Fruit fly (Drosophila melanogaster) whole organism, prepupa: Measurements from ENCODE around the gene CG9270.

Source experiments
- Blimp-1 ChIP-seq: fragments of 200-800 bp; sonication (Bioruptor generic); optimal IDR thresholded peaks from 3 replicates; lab custom pipeline; 2017; ENCODE audit warnings: missing biosample characterization, missing genetic modification characterization, mild to moderate bottlenecking, moderate library complexity, missing genetic modification reagents
- CG10631 ChIP-seq: fragments of 200-800 bp; sonication (Bioruptor generic); optimal IDR thresholded peaks from 2 replicates; lab custom pipeline; 2016; ENCODE audit warnings: missing biosample characterization, missing genetic modification characterization
- CG10669 ChIP-seq: fragments of 200-800 bp; sonication (Bioruptor generic); optimal IDR thresholded peaks from 3 replicates; lab custom pipeline; 2018; ENCODE audit warnings: missing biosample characterization, mild to moderate bottlenecking, missing genetic modification characterization, moderate library complexity
- CG11762 ChIP-seq: fragments of 200-800 bp; sonication (Bioruptor generic); optimal IDR thresholded peaks from 3 replicates; lab custom pipeline; 2016; ENCODE audit warnings: missing biosample characterization, missing genetic modification characterization; ENCODE audit not compliant: insufficient read depth
- CG11902 ChIP-seq: fragments of 200-800 bp; sonication (Bioruptor generic); optimal IDR thresholded peaks from 3 replicates; lab custom pipeline; 2016; ENCODE audit warnings: missing biosample characterization, missing genetic modification characterization
- CG15336 ChIP-seq: fragments of 200-800 bp; sonication (Bioruptor generic); IDR thresholded peaks from 2 replicates; pipeline ENCODE4 v1.3.6; 2022; ENCODE audit warnings: missing biosample characterization, missing genetic modification characterization
- CG1621 ChIP-seq: fragments of 200-800 bp; sonication (Bioruptor generic); optimal IDR thresholded peaks from 3 replicates; lab custom pipeline; 2018; ENCODE audit warnings: missing biosample characterization, mild to moderate bottlenecking, missing genetic modification characterization
- CG16779 ChIP-seq: fragments of 200-800 bp; sonication (Bioruptor generic); optimal IDR thresholded peaks from 3 replicates; lab custom pipeline; 2017; ENCODE audit warnings: missing biosample characterization, mild to moderate bottlenecking, missing genetic modification characterization
- CG3032 ChIP-seq: fragments of 200-800 bp; optimal IDR thresholded peaks from 2 replicates; lab custom pipeline; 2019; ENCODE audit warnings: missing biosample characterization, mild to moderate bottlenecking, missing genetic modification characterization, moderate library complexity
- CG31627 ChIP-seq: fragments of 200-800 bp; sonication (Bioruptor generic); optimal IDR thresholded peaks from 3 replicates; lab custom pipeline; 2016; ENCODE audit warnings: missing biosample characterization, missing genetic modification characterization
- CG32006 ChIP-seq: fragments of 200-800 bp; sonication (Bioruptor generic); optimal IDR thresholded peaks from 3 replicates; lab custom pipeline; 2017; ENCODE audit warnings: missing biosample characterization, mild to moderate bottlenecking, missing genetic modification characterization
- CG34406 ChIP-seq: fragments of 200-800 bp; sonication (Bioruptor generic); optimal IDR thresholded peaks from 3 replicates; lab custom pipeline; 2016; ENCODE audit warnings: missing biosample characterization, missing genetic modification characterization
- CG4318 ChIP-seq: fragments of 200-800 bp; sonication (Bioruptor generic); optimal IDR thresholded peaks from 3 replicates; lab custom pipeline; 2017; ENCODE audit warnings: missing biosample characterization, mild to moderate bottlenecking, missing genetic modification characterization
- CG6163 ChIP-seq: fragments of 200-800 bp; sonication (Bioruptor generic); IDR thresholded peaks from 3 replicates; pipeline ENCODE4 v1.3.6; 2022; ENCODE audit warnings: missing biosample characterization, missing genetic modification characterization
- CG6792 ChIP-seq: fragments of 200-800 bp; sonication (Bioruptor generic); optimal IDR thresholded peaks from 3 replicates; lab custom pipeline; 2016; ENCODE audit warnings: missing biosample characterization, missing genetic modification characterization
- CG6808 ChIP-seq: fragments of 200-800 bp; sonication (Bioruptor generic); optimal IDR thresholded peaks from 3 replicates; lab custom pipeline; 2017; ENCODE audit warnings: missing biosample characterization, missing genetic modification characterization, mild to moderate bottlenecking, moderate library complexity, missing genetic modification reagents
- CG8119 ChIP-seq: fragments of 200-800 bp; sonication (Bioruptor generic); IDR thresholded peaks from 3 replicates; pipeline ENCODE4 v1.3.6; 2022; ENCODE audit warnings: missing biosample characterization, missing genetic modification characterization
- CG8319 ChIP-seq: fragments of 200-800 bp; sonication (Bioruptor generic); optimal IDR thresholded peaks from 3 replicates; lab custom pipeline; 2016; ENCODE audit warnings: missing biosample characterization, missing genetic modification characterization
- Eip75B ChIP-seq: fragments of 200-800 bp; sonication (Bioruptor generic); optimal IDR thresholded peaks from 3 replicates; lab custom pipeline; 2016; ENCODE audit warnings: missing biosample characterization, missing genetic modification characterization
- Eip78C ChIP-seq: fragments of 200-800 bp; sonication (Bioruptor generic); peaks from one replicate; lab custom pipeline; 2016; ENCODE audit warnings: missing biosample characterization, missing genetic modification characterization
- Eip93F ChIP-seq: fragments of 200-800 bp; sonication (Bioruptor generic); optimal IDR thresholded peaks from 2 replicates; lab custom pipeline; 2016; ENCODE audit warnings: missing biosample characterization, mild to moderate bottlenecking, missing genetic modification characterization
- Ets21C ChIP-seq: fragments of 200-800 bp; sonication (Bioruptor generic); optimal IDR thresholded peaks from 3 replicates; lab custom pipeline; 2016; ENCODE audit warnings: missing biosample characterization, missing genetic modification characterization
- Ets96B ChIP-seq: fragments of 200-800 bp; optimal IDR thresholded peaks from 2 replicates; lab custom pipeline; 2019; ENCODE audit warnings: missing biosample characterization, mild to moderate bottlenecking, missing genetic modification characterization, moderate library complexity
- Gug ChIP-seq: fragments of 200-800 bp; sonication (Bioruptor generic); IDR thresholded peaks from 2 replicates; pipeline ENCODE4 v1.3.6; 2022; ENCODE audit warnings: missing biosample characterization, missing genetic modification characterization
- Hr38 ChIP-seq: sonication (Bioruptor generic); optimal IDR thresholded peaks from 2 replicates; lab custom pipeline; 2016; ENCODE audit warnings: missing biosample characterization, missing genetic modification characterization
- Hr39 ChIP-seq: fragments of 200-800 bp; sonication (Bioruptor generic); optimal IDR thresholded peaks from 2 replicates; lab custom pipeline; 2016; ENCODE audit warnings: missing biosample characterization, missing genetic modification characterization
- Hr4 ChIP-seq: fragments of 200-800 bp; sonication (Bioruptor generic); optimal IDR thresholded peaks from 3 replicates; lab custom pipeline; 2016; ENCODE audit warnings: missing biosample characterization, missing genetic modification characterization
- Lpt ChIP-seq: fragments of 200-800 bp; sonication (Bioruptor generic); optimal IDR thresholded peaks from 3 replicates; lab custom pipeline; 2016; ENCODE audit warnings: missing biosample characterization, missing genetic modification characterization
- Met ChIP-seq: fragments of 200-800 bp; sonication (Bioruptor generic); optimal IDR thresholded peaks from 3 replicates; lab custom pipeline; 2016; ENCODE audit warnings: missing biosample characterization, missing genetic modification characterization
- OdsH ChIP-seq: fragments of 200-800 bp; sonication (Bioruptor generic); optimal IDR thresholded peaks from 3 replicates; lab custom pipeline; 2016; ENCODE audit warnings: missing biosample characterization, missing genetic modification characterization
- Smox ChIP-seq: fragments of 200-800 bp; sonication (Bioruptor generic); optimal IDR thresholded peaks from 3 replicates; lab custom pipeline; 2016; ENCODE audit warnings: missing biosample characterization, missing genetic modification characterization
- Sox102F ChIP-seq: fragments of 200-800 bp; sonication (Bioruptor generic); optimal IDR thresholded peaks from 2 replicates; lab custom pipeline; 2016; ENCODE audit warnings: missing biosample characterization, mild to moderate bottlenecking, missing genetic modification characterization
- Sox14 ChIP-seq: fragments of 200-800 bp; sonication (Bioruptor generic); optimal IDR thresholded peaks from 3 replicates; lab custom pipeline; 2016; ENCODE audit warnings: missing biosample characterization, missing genetic modification characterization
- Sox15 ChIP-seq: fragments of 200-800 bp; sonication (Bioruptor generic); optimal IDR thresholded peaks from 3 replicates; lab custom pipeline; 2016; ENCODE audit warnings: missing biosample characterization, missing genetic modification characterization
- achi ChIP-seq: fragments of 200-800 bp; sonication (Bioruptor generic); optimal IDR thresholded peaks from 3 replicates; lab custom pipeline; 2016; ENCODE audit warnings: missing biosample characterization, missing genetic modification characterization
- cyc ChIP-seq: fragments of 200-800 bp; sonication (Bioruptor generic); optimal IDR thresholded peaks from 3 replicates; lab custom pipeline; 2016; ENCODE audit warnings: missing biosample characterization, missing genetic modification characterization
- dac ChIP-seq: fragments of 200-800 bp; sonication (Bioruptor generic); optimal IDR thresholded peaks from 2 replicates; lab custom pipeline; 2017; ENCODE audit warnings: missing biosample characterization, mild to moderate bottlenecking, missing genetic modification characterization
- dsx ChIP-seq: fragments of 200-800 bp; optimal IDR thresholded peaks from 3 replicates; lab custom pipeline; 2019; ENCODE audit warnings: missing biosample characterization, mild to moderate bottlenecking, missing genetic modification characterization, moderate library complexity; ENCODE audit not compliant: poor library complexity, severe bottlenecking
- eg ChIP-seq: fragments of 200-800 bp; sonication (Bioruptor generic); IDR thresholded peaks from 3 replicates; pipeline ENCODE4 v1.3.6; 2022; ENCODE audit warnings: missing biosample characterization, missing genetic modification characterization
- esn ChIP-seq: fragments of 200-800 bp; sonication (Bioruptor generic); optimal IDR thresholded peaks from 2 replicates; lab custom pipeline; 2016; ENCODE audit warnings: missing biosample characterization, mild to moderate bottlenecking, missing genetic modification characterization, moderate library complexity
- fd59A ChIP-seq: fragments of 200-800 bp; sonication (Bioruptor generic); optimal IDR thresholded peaks from 2 replicates; lab custom pipeline; 2017; ENCODE audit warnings: missing biosample characterization, mild to moderate bottlenecking, missing genetic modification characterization, missing genetic modification reagents
- fkh ChIP-seq: fragments of 200-800 bp; sonication (Bioruptor generic); optimal IDR thresholded peaks from 3 replicates; lab custom pipeline; 2017; ENCODE audit warnings: missing biosample characterization, mild to moderate bottlenecking, missing genetic modification characterization, moderate library complexity
- lz ChIP-seq: fragments of 200-800 bp; sonication (Bioruptor generic); optimal IDR thresholded peaks from 3 replicates; lab custom pipeline; 2016; ENCODE audit warnings: missing biosample characterization, missing genetic modification characterization
- net ChIP-seq: fragments of 200-800 bp; sonication (Bioruptor generic); optimal IDR thresholded peaks from 3 replicates; lab custom pipeline; 2016; ENCODE audit warnings: missing biosample characterization, missing genetic modification characterization
- pdm3 ChIP-seq: fragments of 200-800 bp; sonication (Bioruptor generic); optimal IDR thresholded peaks from 3 replicates; lab custom pipeline; 2016; ENCODE audit warnings: missing biosample characterization, missing genetic modification characterization
- salr ChIP-seq, 2 experiments: fragments of 200-800 bp; sonication (Bioruptor generic); optimal IDR thresholded peaks; 3 replicates each; lab custom pipeline; 2016 to 2018; ENCODE audit warnings: missing biosample characterization in 2 of 2, missing genetic modification characterization in 2 of 2, mild to moderate bottlenecking in 1 of 2
- svp ChIP-seq: fragments of 200-800 bp; sonication (Bioruptor generic); peaks from one replicate; lab custom pipeline; 2016; ENCODE audit warnings: missing biosample characterization, missing genetic modification characterization
- topi ChIP-seq: fragments of 200-800 bp; sonication (Bioruptor generic); optimal IDR thresholded peaks from 3 replicates; lab custom pipeline; 2016; ENCODE audit warnings: missing biosample characterization, missing genetic modification characterization

Gene CG9270

DNA sequence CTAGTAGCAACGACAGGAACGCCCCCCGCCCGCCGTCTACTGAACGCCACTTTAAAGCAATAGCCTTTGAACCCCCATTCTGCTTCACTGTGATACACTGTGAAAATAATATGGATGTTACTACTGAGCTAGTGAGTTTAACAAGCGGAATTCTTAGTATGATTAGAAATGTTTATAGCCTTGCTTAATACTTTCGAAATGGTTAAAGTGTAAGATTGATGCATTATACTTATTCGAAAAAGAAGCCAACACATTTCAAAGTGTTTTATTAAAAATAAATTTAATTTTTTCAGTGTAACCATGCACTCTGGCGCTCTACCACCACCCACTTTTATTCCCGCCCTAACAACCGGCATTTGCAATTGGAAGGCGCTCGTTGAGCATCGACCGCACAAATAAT lies 10.4 kb upstream of the CG9270 start (continued):
- peak; percentile 59 for TF ChIP-seq Hr4
- peak; percentile 50; the same call in 1 of the 3 replicates for TF ChIP-seq CG8119 (GFP tag; lab: Robert Waterston, UW)
- no peak for TF ChIP-seq CG8319 (GFP tag; lab: Kevin White, UChicago)
- TF ChIP-seq Smox (GFP tag; lab: Kevin White, UChicago) = peak; percentile 6
- peak; percentile 17 for TF ChIP-seq achi (GFP tag; lab: Kevin White, UChicago)
- TF ChIP-seq fkh (GFP tag; lab: Kevin White, UChicago) = no peak
- no peak for TF ChIP-seq Eip93F (GFP tag; lab: Kevin White, UChicago)
- peak; percentile 60 for TF ChIP-seq CG32006 (GFP tag; lab: Kevin White, UChicago)
- peak; percentile 40 for TF ChIP-seq svp (GFP tag; lab: Kevin White, UChicago)
- peak; percentile 52 for TF ChIP-seq OdsH (GFP tag; lab: Kevin White, UChicago)
- no peak for TF ChIP-seq CG31627 (GFP tag; lab: Kevin White, UChicago)
- peak; percentile 46 for TF ChIP-seq CG15336
- TF ChIP-seq Ets96B (tag; lab: Kevin White, UChicago) = peak; percentile 10
- TF ChIP-seq Sox15 (GFP tag; lab: Kevin White, UChicago) = no peak
- TF ChIP-seq Sox102F (GFP tag; lab: Kevin White, UChicago) = no peak
- TF ChIP-seq CG10669 (GFP tag; lab: Kevin White, UChicago) = peak; percentile 15

dm6 chr2L:20943148-20943547 lies 9.2 kb upstream of the CG9270 start:
- TF ChIP-seq Hr38 (GFP tag; lab: Kevin White, UChicago) = no peak
- TF ChIP-seq Ets96B (tag; lab: Kevin White, UChicago) = no peak
- TF ChIP-seq CG34406 = peak; percentile 24
- TF ChIP-seq Ets21C (GFP tag; lab: Kevin White, UChicago) = peak; percentile 17
- TF ChIP-seq Lpt (GFP tag; lab: Kevin White, UChicago) = peak; percentile 6
- TF ChIP-seq Blimp-1 (GFP tag; lab: Kevin White, UChicago) = no peak
- peak; percentile 50 for TF ChIP-seq Sox14 (GFP tag; lab: Kevin White, UChicago)
- TF ChIP-seq CG3032 (tag; lab: Kevin White, UChicago) = no peak
- peak; percentile 17 for TF ChIP-seq CG11762 (GFP tag; lab: Kevin White, UChicago)
- TF ChIP-seq lz (GFP tag; lab: Kevin White, UChicago) = peak; percentile 24
- peak; percentile 26 for TF ChIP-seq esn (GFP tag; lab: Kevin White, UChicago)
- peak; percentile 41; the same call in 1 of the 2 replicates for TF ChIP-seq Gug
- TF ChIP-seq CG15336 = peak; percentile 67
- TF ChIP-seq Hr4 = peak; percentile 83
- peak; percentile 54 for TF ChIP-seq CG10631 (GFP tag; lab: Kevin White, UChicago)
- TF ChIP-seq CG8119 (GFP tag; lab: Robert Waterston, UW) = peak; percentile 74
- peak; percentile 76 for TF ChIP-seq CG4318 (GFP tag; lab: Kevin White, UChicago)
- peak; percentile 25 for TF ChIP-seq CG16779
- peak; percentile 79 for TF ChIP-seq Eip78C
- TF ChIP-seq dsx (GFP tag; lab: Kevin White, UChicago) = no peak
- TF ChIP-seq pdm3 (GFP tag; lab: Kevin White, UChicago) = peak; percentile 61
- no peak for TF ChIP-seq Hr39
- peak; percentile 20 for TF ChIP-seq CG6792 (GFP tag; lab: Kevin White, UChicago)
- peak; percentile 15 for TF ChIP-seq fd59A (GFP tag; lab: Kevin White, UChicago)
- TF ChIP-seq salr (GFP tag; optimal IDR thresholded peaks at IDR 0.05; lab: Kevin White, UChicago) = peak in 1 of 2 experiments; percentile 48
- peak; percentile 42 for TF ChIP-seq OdsH (GFP tag; lab: Kevin White, UChicago)
- peak; percentile 44 for TF ChIP-seq CG31627 (GFP tag; lab: Kevin White, UChicago)
- TF ChIP-seq CG6163 (GFP tag; lab: Robert Waterston, UW) = peak; percentile 46; the same call in 1 of the 3 replicates
- peak; percentile 57 for TF ChIP-seq svp (GFP tag; lab: Kevin White, UChicago)
- no peak for TF ChIP-seq Eip93F (GFP tag; lab: Kevin White, UChicago)
- TF ChIP-seq CG1621 (tag; lab: Kevin White, UChicago) = no peak
- peak; percentile 73 for TF ChIP-seq dac (GFP tag; lab: Kevin White, UChicago)
- TF ChIP-seq CG8319 (GFP tag; lab: Kevin White, UChicago) = no peak
- TF ChIP-seq Eip75B (GFP tag; lab: Kevin White, UChicago) = peak; percentile 11
- peak; percentile 26 for TF ChIP-seq topi (GFP tag; lab: Kevin White, UChicago)
- TF ChIP-seq eg (GFP tag; lab: Robert Waterston, UW) = 0 out of 3 replicates have a peak, but pooled peaks have one; percentile 32
- no peak for TF ChIP-seq CG11902 (GFP tag; lab: Kevin White, UChicago)
- no peak for TF ChIP-seq cyc (GFP tag; lab: Kevin White, UChicago)
- TF ChIP-seq net (GFP tag; lab: Kevin White, UChicago) = peak; percentile 19
- peak; percentile 38 for TF ChIP-seq Met (GFP tag; lab: Kevin White, UChicago)
- TF ChIP-seq CG6808 = no peak
- TF ChIP-seq achi (GFP tag; lab: Kevin White, UChicago) = peak; percentile 47
